In the genomic region with DNA sequence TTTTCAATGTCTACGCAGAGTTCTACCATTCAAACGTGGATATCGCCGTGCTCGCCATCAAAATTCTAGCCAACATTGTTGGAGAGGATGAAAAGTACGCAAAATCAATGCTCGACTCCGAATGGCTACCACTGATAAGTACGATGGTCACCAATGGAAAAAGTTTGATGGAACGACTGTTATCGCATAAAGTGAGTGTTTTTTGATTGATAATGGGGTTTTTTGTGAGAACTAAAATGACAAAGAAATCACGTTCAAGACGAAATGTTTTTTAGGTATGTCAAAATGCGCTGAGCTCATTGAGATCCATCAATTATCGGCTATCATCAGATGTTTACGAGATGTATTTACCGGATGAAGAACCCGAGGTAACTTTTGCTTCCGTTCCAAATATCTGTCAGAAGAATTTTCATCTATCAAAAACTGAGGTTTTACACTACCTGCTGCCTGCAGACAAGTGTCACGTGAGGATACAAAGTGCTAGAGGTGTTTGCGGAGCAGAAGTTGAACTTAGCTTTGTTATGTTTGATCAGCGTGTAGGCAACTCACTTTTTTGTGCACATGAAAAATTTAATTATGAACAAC, we compare ENCODE assay signal across 2 worm cellular contexts.
TF ChIP-seq lines count a peak whose summit lies in the region.

No protein-coding gene starts in this region.

TF ChIP-seq in whole organism, L1 larva, 84 proteins besides CTCF, POLR2A, EP300 and RAD21 (continued from another document):
- TF ChIP-seq ceh-8 (GFP tag; optimal IDR thresholded peaks at IDR 0.05; lab: Kevin White, UChicago) (no peak), egl-27 (tag; optimal IDR thresholded peaks at IDR 0.05; lab: Kevin White, UChicago) (no peak), fkh-10 (GFP tag; optimal IDR thresholded peaks at IDR 0.05; lab: Kevin White, UChicago) (no peak), snu-23 (GFP tag; optimal IDR thresholded peaks at IDR 0.05; lab: Kevin White, UChicago) (peak; percentile 32), nhr-20 (tag; optimal IDR thresholded peaks at IDR 0.05; lab: Kevin White, UChicago) (peak; percentile 41)
TF ChIP-seq in whole organism, L1 larva: peak in this region for 8.

TF ChIP-seq in whole organism, L4 larva, 104 proteins besides CTCF, POLR2A, EP300 and RAD21 (continued from another document):
- TF ChIP-seq aly-2 (tag; optimal IDR thresholded peaks at IDR 0.05; lab: Kevin White, UChicago) (no peak), mdt-29 (GFP tag; IDR thresholded peaks at IDR 0.05; lab: Robert Waterston, UW) (0 out of 2 replicates have a peak, but pooled peaks have one; percentile 43), cey-2 (tag; optimal IDR thresholded peaks at IDR 0.05; lab: Kevin White, UChicago; ENCODE audit: borderline replicate concordance, insufficient read depth) (no peak), hif-1 (tag; optimal IDR thresholded peaks at IDR 0.05; lab: Kevin White, UChicago) (peak in 1 of 2 experiments; percentile 76), aha-1 (tag; lab: Kevin White, UChicago) (peak; percentile 75), gei-8 (GFP tag; optimal IDR thresholded peaks at IDR 0.05; lab: Kevin White, UChicago) (no peak), dmd-6 (GFP tag; IDR thresholded peaks at IDR 0.05; lab: Robert Waterston, UW) (peak; percentile 34), hlh-11 (tag; optimal IDR thresholded peaks at IDR 0.05; lab: Kevin White, UChicago) (peak; percentile 70), nhr-76 (tag; optimal IDR thresholded peaks at IDR 0.05; lab: Kevin White, UChicago) (no peak), D1046.2 (GFP tag; IDR thresholded peaks at IDR 0.05; lab: Robert Waterston, UW) (no peak), unc-130 (GFP tag; optimal IDR thresholded peaks at IDR 0.05; lab: Kevin White, UChicago) (no peak), daf-16 (GFP tag; optimal IDR thresholded peaks at IDR 0.05; lab: Kevin White, UChicago) (peak in 1 of 2 experiments; percentile 90), daf-16 (tag; optimal IDR thresholded peaks at IDR 0.05; lab: Kevin White, UChicago) (peak; percentile 49), nhr-102 (tag; optimal IDR thresholded peaks at IDR 0.05; lab: Kevin White, UChicago) (peak; percentile 3), ztf-11 (tag; optimal IDR thresholded peaks at IDR 0.05; lab: Kevin White, UChicago) (no peak), F37D6.2 (tag; optimal IDR thresholded peaks at IDR 0.05; lab: Kevin White, UChicago) (no peak), mes-2 (tag; optimal IDR thresholded peaks at IDR 0.05; lab: Kevin White, UChicago; ENCODE audit: poor library complexity, severe bottlenecking) (peak; percentile 1), T20F7.1 (GFP tag; optimal IDR thresholded peaks at IDR 0.05; lab: Kevin White, UChicago) (no peak), fos-1 (tag; optimal IDR thresholded peaks at IDR 0.05; lab: Kevin White, UChicago) (no peak)
TF ChIP-seq in whole organism, L4 larva: peak in this region for 21.
